Fruit fly (Drosophila melanogaster): ENCODE data around the gene CG13299.

CG13299 gene

DNA sequence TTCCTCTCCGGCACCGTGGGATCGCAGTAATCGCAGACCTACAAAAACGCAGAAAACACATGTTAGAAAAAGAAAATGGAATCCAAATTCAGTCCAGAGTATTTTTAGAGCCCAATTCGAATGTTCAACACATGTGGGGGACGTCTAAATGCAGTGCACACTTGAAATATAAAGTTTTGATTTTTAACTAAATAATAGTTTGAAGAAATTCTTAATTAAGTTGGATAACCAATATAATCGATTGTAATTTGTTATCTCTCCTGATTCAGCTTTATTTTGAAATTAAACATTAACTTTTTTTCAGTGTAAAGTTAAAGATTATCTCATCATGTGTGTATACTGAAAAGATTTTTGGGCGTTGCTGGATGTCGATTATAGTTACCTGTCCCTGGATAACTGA lies 14.9 kb downstream of the CG13299 start:
- TF ChIP-seq CrebA (GFP tag; optimal IDR thresholded peaks at IDR 0.05; ENCODE audit: borderline replicate concordance): no peak
- TF ChIP-seq tai (GFP tag; optimal IDR thresholded peaks at IDR 0.05): no peak
- no peak for TF ChIP-seq Vsx2 (GFP tag; optimal IDR thresholded peaks at IDR 0.05; ENCODE audit: partially characterized antibody)
- peak; percentile 58 for TF ChIP-seq woc (GFP tag; optimal IDR thresholded peaks at IDR 0.05)
- TF ChIP-seq dsf (GFP tag; optimal IDR thresholded peaks at IDR 0.05; ENCODE audit: borderline replicate concordance): no peak
- TF ChIP-seq h (GFP tag; optimal IDR thresholded peaks at IDR 0.05): peak; percentile 69
- peak; percentile 11 for TF ChIP-seq psq (GFP tag; optimal IDR thresholded peaks at IDR 0.05)
- no peak for TF ChIP-seq Abd-B (GFP tag; optimal IDR thresholded peaks at IDR 0.05)
- no peak for TF ChIP-seq sage (GFP tag; optimal IDR thresholded peaks at IDR 0.05)
- TF ChIP-seq GATAd (GFP tag; optimal IDR thresholded peaks at IDR 0.05): no peak
- TF ChIP-seq CG9705 (GFP tag; optimal IDR thresholded peaks at IDR 0.05): no peak
- TF ChIP-seq lola (GFP tag; optimal IDR thresholded peaks at IDR 0.05): no peak
- TF ChIP-seq Rel (GFP tag; optimal IDR thresholded peaks at IDR 0.05): no peak
- TF ChIP-seq Rel (tag; optimal IDR thresholded peaks at IDR 0.05): no peak
- peak; percentile 26 for TF ChIP-seq br (GFP tag; optimal IDR thresholded peaks at IDR 0.05)
- no peak for TF ChIP-seq usp (GFP tag; optimal IDR thresholded peaks at IDR 0.05)
- no peak for TF ChIP-seq Jra (GFP tag; optimal IDR thresholded peaks at IDR 0.05)
- peak; percentile 79 for TF ChIP-seq fru (GFP tag; optimal IDR thresholded peaks at IDR 0.05)
- TF ChIP-seq OdsH (GFP tag; optimal IDR thresholded peaks at IDR 0.05): peak; percentile 72
- no peak for TF ChIP-seq jim (GFP tag; optimal IDR thresholded peaks at IDR 0.05)
- TF ChIP-seq HLH106 (tag; optimal IDR thresholded peaks at IDR 0.05): peak; percentile 43
- TF ChIP-seq N (GFP tag; optimal IDR thresholded peaks at IDR 0.05): no peak
- no peak for TF ChIP-seq Myc (optimal IDR thresholded peaks at IDR 0.05)
- no peak for TF ChIP-seq brk (GFP tag; optimal IDR thresholded peaks at IDR 0.05)
- TF ChIP-seq Sp1 (GFP tag; optimal IDR thresholded peaks at IDR 0.05): peak; percentile 47
- no peak for TF ChIP-seq Mio (GFP tag; optimal IDR thresholded peaks at IDR 0.05)
- no peak for TF ChIP-seq Dfd (GFP tag; optimal IDR thresholded peaks at IDR 0.05)
- peak; percentile 67 for TF ChIP-seq rgr (GFP tag; optimal IDR thresholded peaks at IDR 0.05)
- TF ChIP-seq dmrt93B (GFP tag; optimal IDR thresholded peaks at IDR 0.05): no peak
- TF ChIP-seq ey (GFP tag; optimal IDR thresholded peaks at IDR 0.05): peak; percentile 68
- TF ChIP-seq foxo (GFP tag; optimal IDR thresholded peaks at IDR 0.05): peak in 1 of 2 experiments; percentile 71
- peak; percentile 55 for TF ChIP-seq Hnf4 (GFP tag; optimal IDR thresholded peaks at IDR 0.05)
- TF ChIP-seq CG32264 (GFP tag; optimal IDR thresholded peaks at IDR 0.05): no peak
- TF ChIP-seq Hr83 (GFP tag; optimal IDR thresholded peaks at IDR 0.05; ENCODE audit: poor library complexity, severe bottlenecking): no peak
- no peak for TF ChIP-seq Dif (GFP tag; optimal IDR thresholded peaks at IDR 0.05; ENCODE audit: partially characterized antibody)
- no peak for TF ChIP-seq Hr78 (GFP tag; optimal IDR thresholded peaks at IDR 0.05)
- TF ChIP-seq dl (GFP tag; optimal IDR thresholded peaks at IDR 0.05; ENCODE audit: insufficient read depth in 1 of 2, partially characterized antibody in 2 of 2): no peak
- TF ChIP-seq sv (GFP tag; optimal IDR thresholded peaks at IDR 0.05): no peak
- no peak for TF ChIP-seq pan (optimal IDR thresholded peaks at IDR 0.05)

DNA sequence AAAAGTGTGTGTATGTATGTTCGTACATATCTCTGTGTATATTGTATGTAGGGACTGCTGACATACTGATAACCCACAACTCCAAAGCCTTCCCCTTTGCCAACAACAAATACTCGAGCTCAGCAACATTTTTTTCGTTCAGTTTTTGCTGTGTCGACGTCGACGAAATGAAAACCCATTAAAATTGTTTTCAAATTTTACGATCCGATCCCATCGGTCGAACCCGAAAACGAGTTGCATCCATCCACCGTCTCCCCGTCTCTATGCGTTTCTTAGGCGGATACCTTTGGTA lies 15.4 kb downstream of the CG13299 start:
- peak; percentile 7 for TF ChIP-seq psq (GFP tag; optimal IDR thresholded peaks at IDR 0.05)
- no peak for TF ChIP-seq usp (GFP tag; optimal IDR thresholded peaks at IDR 0.05)
- TF ChIP-seq h (GFP tag; optimal IDR thresholded peaks at IDR 0.05): no peak
- no peak for TF ChIP-seq CG9705 (GFP tag; optimal IDR thresholded peaks at IDR 0.05)
- no peak for TF ChIP-seq jim (GFP tag; optimal IDR thresholded peaks at IDR 0.05)
- TF ChIP-seq Abd-B (GFP tag; optimal IDR thresholded peaks at IDR 0.05): no peak

DNA sequence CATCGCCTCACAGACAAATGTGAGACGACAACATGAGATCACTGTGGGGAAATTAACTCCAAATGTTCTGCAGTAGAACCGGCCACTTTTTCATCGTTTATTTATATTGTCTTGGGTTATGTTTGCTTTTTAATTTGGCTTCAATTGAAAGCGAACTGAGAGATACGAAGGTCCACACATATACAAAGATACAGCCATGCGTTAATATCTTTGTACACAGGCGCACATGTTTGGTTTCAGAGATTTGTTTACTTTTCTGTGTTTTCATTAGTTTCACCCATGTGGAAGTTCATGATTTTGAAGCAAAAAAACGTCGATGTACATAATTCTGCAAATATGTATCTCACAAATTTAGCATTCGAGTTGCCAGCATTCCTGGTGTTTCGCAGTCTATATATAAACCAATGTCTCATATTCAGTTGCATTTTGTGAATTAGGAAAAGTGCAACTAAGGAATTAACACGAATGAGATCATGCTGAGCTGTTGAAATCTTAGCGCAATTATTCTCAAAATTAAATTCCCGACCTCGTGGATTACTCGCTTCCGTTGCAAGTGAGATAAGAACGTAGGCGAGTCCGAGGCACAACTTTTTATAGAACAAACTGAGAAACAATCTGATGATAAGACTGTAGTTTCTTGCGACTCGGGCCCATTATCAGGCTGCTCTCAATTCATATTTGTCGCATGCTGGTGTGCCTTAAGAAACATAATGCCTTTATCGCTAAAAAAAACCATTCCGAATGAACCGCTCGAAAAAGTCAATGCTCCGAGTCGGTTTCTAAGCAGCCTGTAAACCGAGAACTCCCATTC lies 16.0 kb downstream of the CG13299 start:
- no peak for TF ChIP-seq CG32264 (GFP tag; optimal IDR thresholded peaks at IDR 0.05)
- no peak for TF ChIP-seq Rel (GFP tag; optimal IDR thresholded peaks at IDR 0.05)
- no peak for TF ChIP-seq Rel (tag; optimal IDR thresholded peaks at IDR 0.05)
- no peak for TF ChIP-seq CG9705 (GFP tag; optimal IDR thresholded peaks at IDR 0.05)
- TF ChIP-seq tai (GFP tag; optimal IDR thresholded peaks at IDR 0.05): no peak
- no peak for TF ChIP-seq h (GFP tag; optimal IDR thresholded peaks at IDR 0.05)
- no peak for TF ChIP-seq foxo (GFP tag; optimal IDR thresholded peaks at IDR 0.05)
- no peak for TF ChIP-seq ey (GFP tag; optimal IDR thresholded peaks at IDR 0.05)
- no peak for TF ChIP-seq Hr83 (GFP tag; optimal IDR thresholded peaks at IDR 0.05; ENCODE audit: poor library complexity, severe bottlenecking)
- TF ChIP-seq Dfd (GFP tag; optimal IDR thresholded peaks at IDR 0.05): no peak
- TF ChIP-seq OdsH (GFP tag; optimal IDR thresholded peaks at IDR 0.05): no peak
- TF ChIP-seq Dif (GFP tag; optimal IDR thresholded peaks at IDR 0.05; ENCODE audit: partially characterized antibody): no peak
- TF ChIP-seq Myc (optimal IDR thresholded peaks at IDR 0.05): no peak
- no peak for TF ChIP-seq fru (GFP tag; optimal IDR thresholded peaks at IDR 0.05)
- TF ChIP-seq dl (GFP tag; optimal IDR thresholded peaks at IDR 0.05; ENCODE audit: insufficient read depth in 1 of 2, partially characterized antibody in 2 of 2): no peak
- TF ChIP-seq Sp1 (GFP tag; optimal IDR thresholded peaks at IDR 0.05): no peak
- no peak for TF ChIP-seq CrebA (GFP tag; optimal IDR thresholded peaks at IDR 0.05; ENCODE audit: borderline replicate concordance)
- no peak for TF ChIP-seq br (GFP tag; optimal IDR thresholded peaks at IDR 0.05)

All from whole organism, wandering third instar larva.